Fruit fly (Drosophila melanogaster): Measurements from ENCODE around the gene CG7202.

Gene CG7202

dm6 chr3L:21539245-21540196 is 46.9 kb upstream of the CG7202 start, which contains the start of the genes COX8 and VhaM9.7-b (continued):
- TF ChIP-seq lbe (GFP tag; optimal IDR thresholded peaks at IDR 0.05) (peak; percentile 38), hbn (GFP tag; IDR thresholded peaks at IDR 0.05; ENCODE audit: partially characterized antibody) (peak; percentile 53), Atf-2 (GFP tag; optimal IDR thresholded peaks at IDR 0.05) (peak; percentile 43), CG33213 (GFP tag; optimal IDR thresholded peaks at IDR 0.05) (peak; percentile 38), HLH54F (GFP tag; optimal IDR thresholded peaks at IDR 0.05) (peak; percentile 72), org-1 (GFP tag; optimal IDR thresholded peaks at IDR 0.05) (no peak), tna (GFP tag; IDR thresholded peaks at IDR 0.05; ENCODE audit: partially characterized antibody) (0 out of 2 replicates have a peak, but pooled peaks have one; percentile 28), kni (GFP tag; optimal IDR thresholded peaks at IDR 0.05) (no peak), odd (GFP tag; optimal IDR thresholded peaks at IDR 0.05) (no peak), ems (GFP tag; optimal IDR thresholded peaks at IDR 0.05) (peak; percentile 40), dm (GFP tag; optimal IDR thresholded peaks at IDR 0.05) (peak; percentile 12), zfh2 (GFP tag; optimal IDR thresholded peaks at IDR 0.05) (peak; percentile 78), nerfin-1 (tag; optimal IDR thresholded peaks at IDR 0.05) (no peak), CG3847 (GFP tag; IDR thresholded peaks at IDR 0.05) (peak; percentile 49; the same call in 1 of the 2 replicates), otp (GFP tag; IDR thresholded peaks at IDR 0.05) (no peak), CG2120 (GFP tag; optimal IDR thresholded peaks at IDR 0.05) (peak; percentile 72), Gsc (GFP tag; IDR thresholded peaks at IDR 0.05) (no peak), CG13424 (tag; optimal IDR thresholded peaks at IDR 0.05) (peak; percentile 70), Six4 (GFP tag; optimal IDR thresholded peaks at IDR 0.05) (peak; percentile 54), CG10543 (GFP tag; optimal IDR thresholded peaks at IDR 0.05) (peak; percentile 40), ase (GFP tag; IDR thresholded peaks at IDR 0.05) (no peak), CG12744 (GFP tag; optimal IDR thresholded peaks at IDR 0.05) (no peak), bowl (GFP tag; IDR thresholded peaks at IDR 0.05) (no peak), Hr39 (optimal IDR thresholded peaks at IDR 0.05) (no peak), twi (tag; optimal IDR thresholded peaks at IDR 0.05) (no peak), CG18011 (GFP tag; optimal IDR thresholded peaks at IDR 0.05) (peak; percentile 76), CG17802 (tag; optimal IDR thresholded peaks at IDR 0.05) (no peak), CG7357 (GFP tag; IDR thresholded peaks at IDR 0.05) (no peak), CG7271 (tag; optimal IDR thresholded peaks at IDR 0.05) (no peak), Doc3 (GFP tag; IDR thresholded peaks at IDR 0.05; ENCODE audit: partially characterized antibody) (peak; percentile 66), HLHmδ (GFP tag; optimal IDR thresholded peaks at IDR 0.05) (no peak), hth (optimal IDR thresholded peaks at IDR 0.05) (no peak), h (optimal IDR thresholded peaks at IDR 0.05) (no peak), ash1 (GFP tag; optimal IDR thresholded peaks at IDR 0.05) (no peak), MTF-1 (GFP tag; optimal IDR thresholded peaks at IDR 0.05; ENCODE audit: borderline replicate concordance) (no peak), shn (GFP tag; optimal IDR thresholded peaks at IDR 0.05) (peak; percentile 52), aop (GFP tag; IDR thresholded peaks at IDR 0.05) (peak; percentile 11; the same call in 1 of the 2 replicates), CG12299 (tag; optimal IDR thresholded peaks at IDR 0.05) (peak; percentile 47), Dad (GFP tag; optimal IDR thresholded peaks at IDR 0.05) (no peak), BEAF-32 (GFP tag; optimal IDR thresholded peaks at IDR 0.05) (peak; percentile 93), chinmo (GFP tag; IDR thresholded peaks at IDR 0.05; ENCODE audit: partially characterized antibody) (0 out of 4 replicates have a peak, but pooled peaks have one; percentile 63), NC2α (GFP tag; optimal IDR thresholded peaks at IDR 0.05) (no peak), cwo (GFP tag; optimal IDR thresholded peaks at IDR 0.05) (no peak), CG11560 (tag; IDR thresholded peaks at IDR 0.05) (no peak), BtbVII (GFP tag; optimal IDR thresholded peaks at IDR 0.05) (no peak), Mad (GFP tag; optimal IDR thresholded peaks at IDR 0.05) (no peak), tup (GFP tag; optimal IDR thresholded peaks at IDR 0.05) (no peak), Awh (GFP tag; IDR thresholded peaks at IDR 0.05) (no peak), CG17829 (tag; optimal IDR thresholded peaks at IDR 0.05) (peak; percentile 40)
